Worm (Caenorhabditis elegans) whole organism, young adult: Measurements from ENCODE around the gene C36C9.12.

Experiments used
- D2030.7 ChIP-seq: fragments of 200-800 bp; sonication (Bioruptor generic); IDR thresholded peaks from 2 replicates; pipeline ENCODE4 v1.3.6; 2022; ENCODE audit warnings: missing genetic modification reagents, missing genetic modification characterization, missing compliant biosample characterization
- Y79H2A.3 ChIP-seq: fragments of 200-800 bp; sonication (Bioruptor generic); conservative IDR thresholded peaks from 2 replicates; pipeline ENCODE4 v1.3.6; 2022; ENCODE audit warnings: missing genetic modification reagents, missing genetic modification characterization, missing compliant biosample characterization
- ekl-4 ChIP-seq: fragments of 200-800 bp; sonication (Bioruptor generic); IDR thresholded peaks from 2 replicates; pipeline ENCODE4 v1.3.6; 2022; ENCODE audit warnings: missing genetic modification reagents, missing genetic modification characterization, missing compliant biosample characterization
- snpc-3.4 ChIP-seq: sonication (generic microtip); optimal IDR thresholded peaks from 2 replicates; lab custom pipeline; 2017; ENCODE audit warnings: missing genetic modification characterization, mild to moderate bottlenecking, missing compliant biosample characterization, antibody characterized with exemption, moderate library complexity, missing genotype, missing genetic modification reagents
- snpc-4 ChIP-seq, 5 experiments: fragments of 150-350 bp in 1 of 5; sonication (generic microtip) in 4 of 5; optimal IDR thresholded peaks; 2 replicates each; lab custom pipeline; 2014 to 2018; ENCODE audit warnings: missing genetic modification characterization in 5 of 5, missing biosample characterization in 3 of 5, antibody characterized with exemption in 2 of 5, mild to moderate bottlenecking in 2 of 5, missing compliant biosample characterization in 2 of 5, missing genotype in 2 of 5, moderate library complexity in 2 of 5, missing genetic modification reagents in 1 of 5

DNA sequence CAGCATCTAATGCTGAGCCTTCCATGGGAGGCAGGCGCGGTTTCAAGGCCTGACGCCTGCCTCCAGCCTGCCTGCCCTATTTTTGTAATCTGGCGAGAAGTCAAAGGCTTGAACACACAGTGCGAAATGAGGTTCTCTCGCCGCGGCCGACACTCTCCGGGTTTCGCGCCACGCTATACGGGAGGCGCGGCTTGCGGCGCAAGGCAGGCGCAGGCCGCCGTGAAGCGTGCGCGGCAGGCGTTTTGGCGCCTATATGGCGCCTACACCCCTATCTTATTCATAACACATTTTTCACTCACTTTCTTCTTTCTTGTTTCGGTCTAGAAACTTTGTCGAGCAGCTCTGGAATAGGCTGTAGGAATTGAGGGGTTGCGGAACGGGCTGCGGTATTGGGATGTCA, 13.2 kb upstream of the C36C9.12 start:
- TF ChIP-seq Y79H2A.3 (GFP tag; lab: Robert Waterston, UW) (no peak), snpc-4 (GFP tag; optimal IDR thresholded peaks at IDR 0.05; lab: Kevin White, UChicago) (no peak), snpc-4 (tag; optimal IDR thresholded peaks at IDR 0.05; lab: Kevin White, UChicago) (no peak), snpc-3.4 (no peak), ekl-4 (GFP tag; lab: Robert Waterston, UW) (no peak), D2030.7 (GFP tag; lab: Robert Waterston, UW) (no peak)
